Fruit fly (Drosophila melanogaster) whole organism, embryonic: ENCODE measurements around the gene Zdhhc8.

Source experiments
- CG10543 ChIP-seq: fragments of 200-800 bp; sonication (Bioruptor generic); optimal IDR thresholded peaks from 3 replicates; lab custom pipeline; 2017; ENCODE audit warnings: missing biosample characterization, mild to moderate bottlenecking, missing genetic modification characterization, moderate library complexity
- CG11093 ChIP-seq: fragments of 200-800 bp; sonication (Bioruptor generic); IDR thresholded peaks from 3 replicates; pipeline ENCODE4 v1.3.6; 2022; ENCODE audit warnings: missing biosample characterization, missing genetic modification characterization
- CG11398 ChIP-seq: fragments of 200-800 bp; sonication (Bioruptor generic); optimal IDR thresholded peaks from 2 replicates; lab custom pipeline; 2016; ENCODE audit warnings: missing biosample characterization, missing genetic modification characterization
- CG11723 ChIP-seq: fragments of 200-800 bp; sonication (Bioruptor generic); optimal IDR thresholded peaks from 2 replicates; lab custom pipeline; 2017; ENCODE audit warnings: missing biosample characterization, mild to moderate bottlenecking, missing genetic modification characterization
- CG12071 ChIP-seq: fragments of 200-800 bp; sonication (Bioruptor generic); optimal IDR thresholded peaks from 3 replicates; lab custom pipeline; 2018; ENCODE audit warnings: missing biosample characterization, mild to moderate bottlenecking, missing genetic modification characterization
- CG14965 ChIP-seq: fragments of 200-800 bp; sonication (Bioruptor generic); optimal IDR thresholded peaks from 2 replicates; lab custom pipeline; 2016; ENCODE audit warnings: missing biosample characterization, missing genetic modification characterization, borderline replicate concordance
- CG15011 ChIP-seq: fragments of 200-800 bp; sonication (Bioruptor generic); optimal IDR thresholded peaks from 3 replicates; lab custom pipeline; 2018; ENCODE audit warnings: missing biosample characterization, mild to moderate bottlenecking, missing genetic modification characterization
- CG1603 ChIP-seq: fragments of 200-800 bp; sonication (Bioruptor generic); optimal IDR thresholded peaks from 2 replicates; lab custom pipeline; 2019; ENCODE audit warnings: missing biosample characterization, mild to moderate bottlenecking, missing genetic modification characterization, moderate library complexity
- CG18599 ChIP-seq: fragments of 200-800 bp; sonication (Bioruptor generic); optimal IDR thresholded peaks from 3 replicates; lab custom pipeline; 2017; ENCODE audit warnings: missing biosample characterization, missing genetic modification characterization, mild to moderate bottlenecking, moderate library complexity, missing genetic modification reagents
- CG3281 ChIP-seq: fragments of 200-800 bp; sonication (Bioruptor generic); optimal IDR thresholded peaks from 3 replicates; lab custom pipeline; 2017; ENCODE audit warnings: missing biosample characterization, mild to moderate bottlenecking, missing genetic modification characterization
- CG34376 ChIP-seq: fragments of 200-800 bp; sonication (Bioruptor generic); optimal IDR thresholded peaks from 2 replicates; lab custom pipeline; 2018; ENCODE audit warnings: missing biosample characterization, mild to moderate bottlenecking, missing genetic modification characterization
- CG5180 ChIP-seq: fragments of 200-800 bp; sonication (Bioruptor generic); optimal IDR thresholded peaks from 3 replicates; lab custom pipeline; 2017; ENCODE audit warnings: missing biosample characterization, missing genetic modification characterization, mild to moderate bottlenecking, moderate library complexity, missing genetic modification reagents
- CG6175 ChIP-seq: fragments of 200-800 bp; sonication (Bioruptor generic); IDR thresholded peaks from 3 replicates; pipeline ENCODE4 v1.3.6; 2022; ENCODE audit warnings: missing biosample characterization, missing genetic modification characterization
- CG6791 ChIP-seq: fragments of 200-800 bp; sonication (Bioruptor generic); IDR thresholded peaks from 3 replicates; pipeline ENCODE4 v1.3.6; 2022; ENCODE audit warnings: missing biosample characterization, missing genetic modification characterization; ENCODE audit not compliant: partially characterized antibody
- CG7271 ChIP-seq: fragments of 200-800 bp; sonication (Bioruptor generic); optimal IDR thresholded peaks from 2 replicates; lab custom pipeline; 2018; ENCODE audit warnings: missing biosample characterization, mild to moderate bottlenecking, missing genetic modification characterization, moderate library complexity
- CG7987 ChIP-seq: fragments of 200-800 bp; sonication (Bioruptor generic); optimal IDR thresholded peaks from 2 replicates; lab custom pipeline; 2018; ENCODE audit warnings: missing biosample characterization, mild to moderate bottlenecking, missing genetic modification characterization, moderate library complexity
- CG8290 ChIP-seq, 3 experiments: fragments of 200-800 bp; sonication (Bioruptor generic); optimal IDR thresholded peaks; 2 replicates each; lab custom pipeline; 2016 to 2019; ENCODE audit warnings: missing biosample characterization in 3 of 3, missing genetic modification characterization in 3 of 3, mild to moderate bottlenecking in 2 of 3, moderate library complexity in 1 of 3
- CG9797 ChIP-seq: fragments of 200-800 bp; sonication (Bioruptor generic); optimal IDR thresholded peaks from 3 replicates; lab custom pipeline; 2018; ENCODE audit warnings: missing biosample characterization, mild to moderate bottlenecking, missing genetic modification characterization
- CrebB ChIP-seq: fragments of 200-800 bp; sonication (Bioruptor generic); optimal IDR thresholded peaks from 3 replicates; lab custom pipeline; 2018; ENCODE audit warnings: missing biosample characterization, mild to moderate bottlenecking, missing genetic modification characterization
- Dbx ChIP-seq: fragments of 200-800 bp; sonication (Bioruptor generic); IDR thresholded peaks from 3 replicates; pipeline ENCODE4 v1.3.6; 2022; ENCODE audit warnings: missing biosample characterization, missing genetic modification characterization
- Dfd ChIP-seq, 2 experiments: fragments of >200 bp; optimal IDR thresholded peaks; 2 replicates each; lab custom pipeline; 2017; ENCODE audit warnings: missing biosample characterization in 2 of 2, missing genetic modification characterization in 2 of 2
- Dp ChIP-seq: fragments of 200-800 bp; sonication (Bioruptor generic); optimal IDR thresholded peaks from 2 replicates; lab custom pipeline; 2018; ENCODE audit warnings: missing biosample characterization, mild to moderate bottlenecking, missing genetic modification characterization, moderate library complexity
- Eip74EF ChIP-seq, 2 experiments: fragments of 200-800 bp in 1 of 2; fragments of >200 bp in 1 of 2; sonication (Bioruptor generic) in 1 of 2; optimal IDR thresholded peaks; 2 replicates each; lab custom pipeline; 2017 to 2019; ENCODE audit warnings: missing biosample characterization in 2 of 2, missing genetic modification characterization in 2 of 2, mild to moderate bottlenecking in 1 of 2, moderate library complexity in 1 of 2
- HLH3B ChIP-seq: fragments of 200-800 bp; sonication (Bioruptor generic); IDR thresholded peaks from 2 replicates; pipeline ENCODE4 v1.3.6; 2022; ENCODE audit warnings: missing biosample characterization, missing genetic modification characterization
- HLHmδ ChIP-seq: fragments of 200-800 bp; sonication (Bioruptor generic); optimal IDR thresholded peaks from 2 replicates; lab custom pipeline; 2018; ENCODE audit warnings: missing biosample characterization, mild to moderate bottlenecking, missing genetic modification characterization, moderate library complexity
- NK7.1 ChIP-seq: fragments of 200-800 bp; sonication (Bioruptor generic); optimal IDR thresholded peaks from 3 replicates; lab custom pipeline; 2016; ENCODE audit warnings: missing biosample characterization, missing genetic modification characterization
- Neu2 ChIP-seq: fragments of 200-800 bp; sonication (Bioruptor generic); optimal IDR thresholded peaks from 3 replicates; lab custom pipeline; 2016; ENCODE audit warnings: missing biosample characterization, missing genetic modification characterization, borderline replicate concordance
- Opbp ChIP-seq: fragments of 200-800 bp; sonication (Bioruptor generic); IDR thresholded peaks from 3 replicates; pipeline ENCODE4 v1.3.6; 2022; ENCODE audit warnings: missing biosample characterization, missing genetic modification characterization; ENCODE audit not compliant: partially characterized antibody
- Ptx1 ChIP-seq: fragments of 200-800 bp; sonication (Bioruptor generic); IDR thresholded peaks from 2 replicates; pipeline ENCODE4 v1.3.6; 2022; ENCODE audit warnings: missing biosample characterization, missing genetic modification characterization
- Taf1 ChIP-seq: fragments of 200-800 bp; sonication (Bioruptor generic); IDR thresholded peaks from 2 replicates; pipeline ENCODE4 v1.3.6; 2022; ENCODE audit warnings: missing biosample characterization, missing genetic modification characterization
- Usf ChIP-seq: fragments of 200-800 bp; sonication (Bioruptor generic); optimal IDR thresholded peaks from 2 replicates; lab custom pipeline; 2017; ENCODE audit warnings: missing genotype, missing biosample characterization, missing genetic modification characterization
- bab2 ChIP-seq: fragments of 200-800 bp; sonication (Bioruptor generic); optimal IDR thresholded peaks from 2 replicates; lab custom pipeline; 2016; ENCODE audit warnings: missing biosample characterization, missing genetic modification characterization
- br ChIP-seq: fragments of >200 bp; optimal IDR thresholded peaks from 2 replicates; lab custom pipeline; 2017
- cato ChIP-seq: fragments of 200-800 bp; sonication (Bioruptor generic); optimal IDR thresholded peaks from 2 replicates; lab custom pipeline; 2016; ENCODE audit warnings: missing biosample characterization, missing genetic modification characterization, borderline replicate concordance
- danr ChIP-seq: fragments of 200-800 bp; sonication (Bioruptor generic); IDR thresholded peaks from 2 replicates; pipeline ENCODE4 v1.3.6; 2022; ENCODE audit warnings: missing biosample characterization, missing genetic modification characterization
- dpn ChIP-seq, 2 experiments: fragments of 200-800 bp; sonication (Bioruptor generic); optimal IDR thresholded peaks; 3 replicates each; lab custom pipeline; 2016; ENCODE audit warnings: missing biosample characterization in 2 of 2, missing genetic modification characterization in 2 of 2
- esg ChIP-seq: fragments of 200-800 bp; sonication (Bioruptor generic); conservative IDR thresholded peaks from 2 replicates; pipeline ENCODE4 v1.3.6; 2022; ENCODE audit warnings: missing biosample characterization, missing genetic modification characterization
- fru ChIP-seq: fragments of >200 bp; optimal IDR thresholded peaks from 2 replicates; lab custom pipeline; 2017
- hb ChIP-seq: fragments of 200-800 bp; sonication (Bioruptor generic); IDR thresholded peaks from 3 replicates; pipeline ENCODE4 v1.3.6; 2022; ENCODE audit warnings: missing biosample characterization, missing genetic modification characterization; ENCODE audit not compliant: partially characterized antibody
- jing ChIP-seq: fragments of 200-800 bp; sonication (Bioruptor generic); optimal IDR thresholded peaks from 2 replicates; lab custom pipeline; 2018; ENCODE audit warnings: missing biosample characterization, mild to moderate bottlenecking, missing genetic modification characterization
- jumu ChIP-seq: fragments of 200-800 bp; sonication (Bioruptor generic); optimal IDR thresholded peaks from 3 replicates; lab custom pipeline; 2016; ENCODE audit warnings: missing biosample characterization, missing genetic modification characterization
- kni ChIP-seq: fragments of 200-800 bp; sonication (Bioruptor generic); optimal IDR thresholded peaks from 3 replicates; lab custom pipeline; 2017; ENCODE audit warnings: mild to moderate bottlenecking, missing biosample characterization, missing genetic modification reagents, missing genetic modification characterization
- lola ChIP-seq, 3 experiments: fragments of >200 bp in 2 of 3; fragments of 200-800 bp in 1 of 3; sonication (Bioruptor generic) in 1 of 3; optimal IDR thresholded peaks; 2 replicates each; lab custom pipeline; 2017 to 2019; ENCODE audit warnings: missing biosample characterization in 3 of 3, missing genetic modification characterization in 3 of 3, mild to moderate bottlenecking in 1 of 3, moderate library complexity in 1 of 3
- p53 ChIP-seq: fragments of 200-800 bp; sonication (Bioruptor generic); optimal IDR thresholded peaks from 2 replicates; lab custom pipeline; 2016; ENCODE audit warnings: missing biosample characterization, missing genetic modification characterization
- ro ChIP-seq: fragments of 200-800 bp; sonication (Bioruptor generic); IDR thresholded peaks from 2 replicates; pipeline ENCODE4 v1.3.6; 2022; ENCODE audit warnings: missing biosample characterization, missing genetic modification characterization
- scrt ChIP-seq: fragments of 200-800 bp; sonication (Bioruptor generic); optimal IDR thresholded peaks from 2 replicates; lab custom pipeline; 2018; ENCODE audit warnings: missing biosample characterization, mild to moderate bottlenecking, missing genetic modification characterization, moderate library complexity
- sqz ChIP-seq: fragments of 200-800 bp; sonication (Bioruptor generic); optimal IDR thresholded peaks from 3 replicates; lab custom pipeline; 2018; ENCODE audit warnings: missing biosample characterization, mild to moderate bottlenecking, missing genetic modification characterization

Gene Zdhhc8

dm6 chrX:9352112-9353096 lies 3.6 kb downstream of the Zdhhc8 start (continued):
- TF ChIP-seq CG34376, result peak; percentile 72
- TF ChIP-seq jing, result peak; percentile 62
- peak; percentile 80 for TF ChIP-seq esg (GFP tag; lab: Robert Waterston, UW)
- peak; percentile 89 for TF ChIP-seq Dbx (GFP tag; lab: Robert Waterston, UW)
- no peak for TF ChIP-seq HLHmδ (GFP tag; lab: Kevin White, UChicago)
- no peak for TF ChIP-seq CG11398 (GFP tag; lab: Kevin White, UChicago)
- TF ChIP-seq CG15011 (GFP tag; lab: Kevin White, UChicago), result peak; percentile 77
- peak; percentile 59 for TF ChIP-seq sqz
- TF ChIP-seq lola (GFP tag; optimal IDR thresholded peaks at IDR 0.05; lab: Kevin White, UChicago), result peak in 1 of 3 experiments; percentile 33
- TF ChIP-seq CG14965, result no peak
- TF ChIP-seq CG5180, result peak; percentile 48
- peak; percentile 63 for TF ChIP-seq CG7987 (GFP tag; lab: Kevin White, UChicago)
- TF ChIP-seq HLH3B, result peak; percentile 88
- TF ChIP-seq CG11723 (GFP tag; lab: Kevin White, UChicago), result peak; percentile 58
- peak; percentile 88 for TF ChIP-seq Ptx1 (GFP tag; lab: Robert Waterston, UW)
- TF ChIP-seq br, result no peak
- peak; percentile 70 for TF ChIP-seq CG10543 (GFP tag; lab: Kevin White, UChicago)
- peak; percentile 80 for TF ChIP-seq scrt (GFP tag; lab: Kevin White, UChicago)
- TF ChIP-seq CG3281, result peak; percentile 91
- TF ChIP-seq bab2 (GFP tag; lab: Kevin White, UChicago), result peak; percentile 60
- TF ChIP-seq fru (lab: Kevin White, UChicago), result no peak
- TF ChIP-seq CG6175, result peak; percentile 63; the same call in 2 of the 3 replicates
- TF ChIP-seq ro (GFP tag; lab: Robert Waterston, UW), result no peak; the same call in 1 of the 2 replicates
- TF ChIP-seq CG7271 (tag; lab: Kevin White, UChicago), result no peak
- no peak for TF ChIP-seq Dfd (GFP tag; optimal IDR thresholded peaks at IDR 0.05; lab: Kevin White, UChicago)
- TF ChIP-seq jumu (GFP tag; lab: Kevin White, UChicago), result peak; percentile 57
- peak; percentile 84 for TF ChIP-seq CG12071 (GFP tag; lab: Kevin White, UChicago)
- no peak for TF ChIP-seq hb (GFP tag; lab: Robert Waterston, UW)
- peak; percentile 72 for TF ChIP-seq CrebB (tag; lab: Kevin White, UChicago)
- TF ChIP-seq kni (GFP tag; lab: Kevin White, UChicago), result peak; percentile 21
- TF ChIP-seq CG11093 (GFP tag; lab: Robert Waterston, UW), result peak; percentile 40; the same call in 1 of the 3 replicates
- TF ChIP-seq danr (GFP tag; lab: Robert Waterston, UW), result peak; percentile 66
- peak; percentile 62 for TF ChIP-seq Usf (GFP tag; lab: Kevin White, UChicago)
- no peak for TF ChIP-seq Dp (GFP tag; lab: Kevin White, UChicago)
- no peak for TF ChIP-seq CG6791 (GFP tag; lab: Robert Waterston, UW)
- peak in 1 of 2 experiments; percentile 82 for TF ChIP-seq Eip74EF (GFP tag; optimal IDR thresholded peaks at IDR 0.05; lab: Kevin White, UChicago)
- no peak for TF ChIP-seq Opbp (GFP tag; lab: Robert Waterston, UW)
- peak; percentile 92 for TF ChIP-seq CG18599
- no peak for TF ChIP-seq CG8290 (GFP tag; optimal IDR thresholded peaks at IDR 0.05; lab: Kevin White, UChicago)
- TF ChIP-seq CG8290 (tag; optimal IDR thresholded peaks at IDR 0.05; lab: Kevin White, UChicago), result peak in 1 of 2 experiments; percentile 88
- peak; percentile 87 for TF ChIP-seq CG1603 (tag; lab: Kevin White, UChicago)
- peak; percentile 59 for TF ChIP-seq NK7.1
- peak; percentile 68 for TF ChIP-seq Taf1
- TF ChIP-seq dpn (GFP tag; optimal IDR thresholded peaks at IDR 0.05; lab: Kevin White, UChicago), result peak; percentile 77 to 78
- TF ChIP-seq p53 (GFP tag; lab: Kevin White, UChicago), result no peak
- no peak for TF ChIP-seq Neu2 (GFP tag; lab: Kevin White, UChicago)
- no peak for TF ChIP-seq CG9797 (GFP tag; lab: Kevin White, UChicago)
- TF ChIP-seq cato (GFP tag; lab: Kevin White, UChicago), result peak; percentile 57
